Fruit fly (Drosophila melanogaster) whole organism, embryonic: ENCODE results near the gene Mdh1.

Experiments
- Adf1 ChIP-seq: fragments of 200-800 bp; sonication (Bioruptor generic); IDR thresholded peaks from 2 replicates; pipeline ENCODE4 v1.3.6; 2022; ENCODE audit warnings: missing biosample characterization, missing genetic modification characterization
- CG10366 ChIP-seq: fragments of 200-800 bp; sonication (Bioruptor generic); IDR thresholded peaks from 2 replicates; pipeline ENCODE4 v1.3.6; 2022; ENCODE audit warnings: missing biosample characterization, missing genetic modification characterization
- CG14441 ChIP-seq: fragments of 200-800 bp; sonication (Bioruptor generic); IDR thresholded peaks from 2 replicates; pipeline ENCODE4 v1.3.6; 2022; ENCODE audit warnings: missing biosample characterization, missing genetic modification characterization
- CG1602 ChIP-seq: fragments of 200-800 bp; sonication (Bioruptor generic); optimal IDR thresholded peaks from 3 replicates; lab custom pipeline; 2016; ENCODE audit warnings: missing biosample characterization, missing genetic modification characterization
- CG1603 ChIP-seq: fragments of 200-800 bp; sonication (Bioruptor generic); optimal IDR thresholded peaks from 2 replicates; lab custom pipeline; 2019; ENCODE audit warnings: missing biosample characterization, mild to moderate bottlenecking, missing genetic modification characterization, moderate library complexity
- CG16863 ChIP-seq: fragments of 200-800 bp; sonication (Bioruptor generic); optimal IDR thresholded peaks from 3 replicates; lab custom pipeline; 2016; ENCODE audit warnings: missing biosample characterization, missing genetic modification characterization
- CG17568 ChIP-seq: fragments of 200-800 bp; sonication (Bioruptor generic); optimal IDR thresholded peaks from 2 replicates; lab custom pipeline; 2018; ENCODE audit warnings: missing biosample characterization, mild to moderate bottlenecking, missing genetic modification characterization, moderate library complexity
- CG17802 ChIP-seq: fragments of 200-800 bp; sonication (Bioruptor generic); optimal IDR thresholded peaks from 2 replicates; lab custom pipeline; 2018; ENCODE audit warnings: missing biosample characterization, mild to moderate bottlenecking, missing genetic modification characterization, moderate library complexity
- CG1832 ChIP-seq: fragments of 200-800 bp; sonication (Bioruptor generic); optimal IDR thresholded peaks from 2 replicates; lab custom pipeline; 2017; ENCODE audit warnings: missing biosample characterization, mild to moderate bottlenecking, missing genetic modification characterization, inconsistent platforms
- CG18764 ChIP-seq: fragments of 200-800 bp; sonication (Bioruptor generic); optimal IDR thresholded peaks from 3 replicates; lab custom pipeline; 2016; ENCODE audit warnings: missing biosample characterization, missing genetic modification characterization
- CG2889 ChIP-seq: fragments of 200-800 bp; sonication (Bioruptor generic); IDR thresholded peaks from 3 replicates; pipeline ENCODE4 v1.3.6; 2022; ENCODE audit warnings: missing biosample characterization, missing genetic modification characterization
- CG32772 ChIP-seq: fragments of 200-800 bp; sonication (Bioruptor generic); IDR thresholded peaks from 2 replicates; pipeline ENCODE4 v1.3.6; 2022; ENCODE audit warnings: missing biosample characterization, missing genetic modification characterization
- CG3281 ChIP-seq: fragments of 200-800 bp; sonication (Bioruptor generic); optimal IDR thresholded peaks from 3 replicates; lab custom pipeline; 2017; ENCODE audit warnings: missing biosample characterization, mild to moderate bottlenecking, missing genetic modification characterization
- CG34376 ChIP-seq: fragments of 200-800 bp; sonication (Bioruptor generic); optimal IDR thresholded peaks from 2 replicates; lab custom pipeline; 2018; ENCODE audit warnings: missing biosample characterization, mild to moderate bottlenecking, missing genetic modification characterization
- CG4360 ChIP-seq: fragments of 200-800 bp; sonication (Bioruptor generic); IDR thresholded peaks from 2 replicates; pipeline ENCODE4 v1.3.6; 2022; ENCODE audit warnings: missing biosample characterization, missing genetic modification characterization
- CG4617 ChIP-seq: fragments of 200-800 bp; sonication (Bioruptor generic); optimal IDR thresholded peaks from 3 replicates; lab custom pipeline; 2016; ENCODE audit warnings: missing biosample characterization, missing genetic modification characterization, borderline replicate concordance
- CG5953 ChIP-seq: fragments of 200-800 bp; sonication (Bioruptor generic); IDR thresholded peaks from 2 replicates; pipeline ENCODE4 v1.3.6; 2022; ENCODE audit warnings: missing biosample characterization, missing genetic modification characterization
- CG6765 ChIP-seq: fragments of 200-800 bp; sonication (Bioruptor generic); optimal IDR thresholded peaks from 3 replicates; lab custom pipeline; 2017; ENCODE audit warnings: missing biosample characterization, mild to moderate bottlenecking, missing genetic modification characterization
- CG9609 ChIP-seq: fragments of 200-800 bp; sonication (Bioruptor generic); optimal IDR thresholded peaks from 3 replicates; lab custom pipeline; 2016; ENCODE audit warnings: missing biosample characterization, missing genetic modification characterization
- Dbx ChIP-seq: fragments of 200-800 bp; sonication (Bioruptor generic); IDR thresholded peaks from 3 replicates; pipeline ENCODE4 v1.3.6; 2022; ENCODE audit warnings: missing biosample characterization, missing genetic modification characterization
- Dp ChIP-seq: fragments of 200-800 bp; sonication (Bioruptor generic); optimal IDR thresholded peaks from 2 replicates; lab custom pipeline; 2018; ENCODE audit warnings: missing biosample characterization, mild to moderate bottlenecking, missing genetic modification characterization, moderate library complexity
- E2f1 ChIP-seq: fragments of 200-800 bp; sonication (Bioruptor generic); IDR thresholded peaks from 2 replicates; pipeline ENCODE4 v1.3.6; 2022; ENCODE audit warnings: missing biosample characterization, missing genetic modification characterization
- Hey ChIP-seq: fragments of 200-800 bp; sonication (Bioruptor generic); optimal IDR thresholded peaks from 3 replicates; lab custom pipeline; 2018; ENCODE audit warnings: missing biosample characterization, mild to moderate bottlenecking, missing genetic modification characterization
- Hr3 ChIP-seq: fragments of 200-800 bp; sonication (Bioruptor generic); optimal IDR thresholded peaks from 3 replicates; lab custom pipeline; 2016; ENCODE audit warnings: missing biosample characterization, missing genetic modification characterization
- Hr39 ChIP-seq: fragments of >200 bp; optimal IDR thresholded peaks from 2 replicates; lab custom pipeline; 2017
- MBD-R2 ChIP-seq: fragments of 200-800 bp; sonication (Bioruptor generic); IDR thresholded peaks from 2 replicates; pipeline ENCODE4 v1.3.6; 2022; ENCODE audit warnings: missing biosample characterization, missing genetic modification characterization
- Max ChIP-seq: fragments of 200-800 bp; sonication (Bioruptor generic); optimal IDR thresholded peaks from 2 replicates; lab custom pipeline; 2016; ENCODE audit warnings: missing biosample characterization, mild to moderate bottlenecking, missing genetic modification characterization
- Mes4 ChIP-seq: fragments of 200-800 bp; sonication (Bioruptor generic); optimal IDR thresholded peaks from 2 replicates; lab custom pipeline; 2016; ENCODE audit warnings: missing biosample characterization, missing genetic modification characterization
- Ptx1 ChIP-seq: fragments of 200-800 bp; sonication (Bioruptor generic); IDR thresholded peaks from 2 replicates; pipeline ENCODE4 v1.3.6; 2022; ENCODE audit warnings: missing biosample characterization, missing genetic modification characterization
- Side ChIP-seq: fragments of 200-800 bp; sonication (Bioruptor generic); optimal IDR thresholded peaks from 2 replicates; lab custom pipeline; 2016; ENCODE audit warnings: missing biosample characterization, missing genetic modification characterization
- Spps ChIP-seq: fragments of 200-800 bp; sonication (Bioruptor generic); optimal IDR thresholded peaks from 2 replicates; lab custom pipeline; 2018; ENCODE audit warnings: missing biosample characterization, mild to moderate bottlenecking, missing genetic modification characterization
- TFAM ChIP-seq: fragments of 200-800 bp; sonication (Bioruptor generic); optimal IDR thresholded peaks from 2 replicates; lab custom pipeline; 2017; ENCODE audit warnings: missing biosample characterization, missing genetic modification characterization, inconsistent platforms
- Tbp ChIP-seq: fragments of >200 bp; optimal IDR thresholded peaks from 2 replicates; lab custom pipeline; 2018; ENCODE audit warnings: missing biosample characterization, missing genetic modification characterization
- abd-A ChIP-seq: fragments of 200-800 bp; sonication (Bioruptor generic); optimal IDR thresholded peaks from 3 replicates; lab custom pipeline; 2019; ENCODE audit warnings: missing biosample characterization, mild to moderate bottlenecking, missing genetic modification characterization, moderate library complexity
- al ChIP-seq: fragments of 200-800 bp; sonication (Bioruptor generic); IDR thresholded peaks from 2 replicates; pipeline ENCODE4 v1.3.6; 2022; ENCODE audit warnings: missing biosample characterization, missing genetic modification characterization
- fru ChIP-seq: fragments of >200 bp; optimal IDR thresholded peaks from 2 replicates; lab custom pipeline; 2017
- gcm ChIP-seq: fragments of 200-800 bp; sonication (Bioruptor generic); optimal IDR thresholded peaks from 2 replicates; lab custom pipeline; 2019; ENCODE audit warnings: missing biosample characterization, mild to moderate bottlenecking, missing genetic modification characterization, moderate library complexity
- gro ChIP-seq: fragments of 200-800 bp; sonication (Bioruptor generic); optimal IDR thresholded peaks from 2 replicates; lab custom pipeline; 2016; ENCODE audit warnings: missing biosample characterization, missing genetic modification characterization
- gsb ChIP-seq: fragments of 200-800 bp; sonication (Bioruptor generic); IDR thresholded peaks from 2 replicates; pipeline ENCODE4 v1.3.6; 2022; ENCODE audit warnings: missing biosample characterization, missing genetic modification characterization
- hth ChIP-seq: fragments of >200 bp; optimal IDR thresholded peaks from 2 replicates; lab custom pipeline; 2017; ENCODE audit warnings: inconsistent platforms
- kay ChIP-seq: fragments of 200-800 bp; sonication (Bioruptor generic); optimal IDR thresholded peaks from 2 replicates; lab custom pipeline; 2016; ENCODE audit warnings: missing biosample characterization, missing genetic modification characterization
- odd ChIP-seq: fragments of 200-800 bp; sonication (Bioruptor generic); optimal IDR thresholded peaks from 2 replicates; lab custom pipeline; 2017; ENCODE audit warnings: missing biosample characterization, mild to moderate bottlenecking, missing genetic modification characterization
- peb ChIP-seq: fragments of 200-800 bp; sonication (Bioruptor generic); IDR thresholded peaks from 2 replicates; pipeline ENCODE4 v1.3.6; 2022; ENCODE audit warnings: missing biosample characterization, missing genetic modification characterization
- pho ChIP-seq: fragments of 200-800 bp; sonication (Bioruptor generic); optimal IDR thresholded peaks from 2 replicates; lab custom pipeline; 2016; ENCODE audit warnings: missing biosample characterization, missing genetic modification characterization
- slbo ChIP-seq: fragments of 200-800 bp; sonication (Bioruptor generic); IDR thresholded peaks from 2 replicates; pipeline ENCODE4 v1.3.6; 2022; ENCODE audit warnings: missing biosample characterization, missing genetic modification characterization
- tll ChIP-seq, 2 experiments: fragments of 200-800 bp in 1 of 2; fragments of >200 bp in 1 of 2; sonication (Bioruptor generic) in 1 of 2; optimal IDR thresholded peaks; 2 replicates each; lab custom pipeline; 2017 to 2019; ENCODE audit warnings: missing biosample characterization in 2 of 2, missing genetic modification characterization in 2 of 2, mild to moderate bottlenecking in 1 of 2, moderate library complexity in 1 of 2
- tna ChIP-seq: fragments of 200-800 bp; sonication (Bioruptor generic); IDR thresholded peaks from 2 replicates; pipeline ENCODE4 v1.3.6; 2022; ENCODE audit warnings: missing biosample characterization, missing genetic modification characterization; ENCODE audit not compliant: partially characterized antibody
- unc-4 ChIP-seq: fragments of 200-800 bp; sonication (Bioruptor generic); IDR thresholded peaks from 2 replicates; pipeline ENCODE4 v1.3.6; 2022; ENCODE audit warnings: missing biosample characterization, missing genetic modification characterization; ENCODE audit not compliant: partially characterized antibody
- vnd ChIP-seq: fragments of 200-800 bp; sonication (Bioruptor generic); IDR thresholded peaks from 3 replicates; pipeline ENCODE4 v1.3.6; 2022; ENCODE audit warnings: missing biosample characterization, missing genetic modification characterization; ENCODE audit not compliant: partially characterized antibody
- zf30C ChIP-seq: fragments of 200-800 bp; sonication (Bioruptor generic); optimal IDR thresholded peaks from 3 replicates; lab custom pipeline; 2018; ENCODE audit warnings: missing biosample characterization, mild to moderate bottlenecking, missing genetic modification characterization

Mdh1 gene

DNA sequence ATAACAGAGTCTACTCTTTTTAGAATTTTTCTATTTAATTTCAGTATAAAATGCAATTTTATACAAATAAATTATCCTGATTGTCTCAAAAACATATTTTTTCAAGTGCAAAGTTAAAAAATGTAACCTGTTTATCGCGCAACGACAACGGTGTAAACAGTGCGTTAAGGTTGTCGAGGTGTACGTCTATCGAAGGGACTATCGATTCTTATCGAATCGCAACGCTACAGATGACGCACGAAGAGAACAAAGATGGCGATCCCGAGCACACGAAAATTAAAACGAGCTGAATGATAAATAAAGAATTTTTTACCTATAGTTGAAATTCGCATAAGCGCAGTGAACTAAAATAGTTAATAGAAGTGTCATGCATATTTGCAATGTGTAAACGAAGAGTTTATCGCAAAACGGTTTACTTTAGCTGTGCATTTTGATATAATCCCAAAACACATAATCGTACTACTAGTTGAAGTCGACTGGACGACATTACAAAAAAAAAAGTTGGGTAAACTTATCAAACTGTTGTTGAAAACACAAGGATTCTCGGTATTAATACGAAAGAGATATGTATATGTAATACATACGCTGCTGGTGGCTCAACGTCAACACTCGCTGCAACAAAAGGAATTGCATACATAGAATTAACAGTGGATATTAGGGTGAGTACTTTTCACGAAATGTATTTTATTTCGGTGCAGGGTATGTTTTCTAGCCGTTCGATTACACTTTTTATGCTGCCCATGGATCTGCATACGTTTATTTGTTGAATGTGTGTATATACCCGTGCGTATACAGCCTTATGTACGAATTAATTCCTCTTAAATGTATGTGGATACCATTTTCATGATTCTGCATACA lies 8.0 kb downstream of the Mdh1 start, which contains the start of gene da (continued):
- TF ChIP-seq hth (no peak), pho (GFP tag; lab: Kevin White, UChicago) (peak; percentile 73), gsb (no peak), CG34376 (GFP tag; lab: Kevin White, UChicago) (peak; percentile 16), Max (GFP tag; lab: Kevin White, UChicago) (peak; percentile 5), MBD-R2 (GFP tag; lab: Robert Waterston, UW) (peak; percentile 61), CG10366 (GFP tag; lab: Robert Waterston, UW) (peak; percentile 63; the same call in 1 of the 2 replicates), CG5953 (GFP tag; lab: Robert Waterston, UW) (no peak), CG9609 (GFP tag; lab: Kevin White, UChicago) (peak; percentile 56), gro (GFP tag; lab: Kevin White, UChicago) (peak; percentile 61), zf30C (no peak), Hey (no peak), peb (GFP tag; lab: Robert Waterston, UW) (peak; percentile 31; the same call in 1 of the 2 replicates), CG17802 (tag; lab: Kevin White, UChicago) (peak; percentile 95), CG1602 (peak; percentile 36), Mes4 (GFP tag; lab: Kevin White, UChicago) (peak; percentile 30), tll (GFP tag; optimal IDR thresholded peaks at IDR 0.05; lab: Kevin White, UChicago) (peak in 1 of 2 experiments; percentile 12), Side (GFP tag; lab: Kevin White, UChicago) (peak; percentile 38), CG6765 (peak; percentile 25), abd-A (tag; lab: Kevin White, UChicago) (no peak), Adf1 (GFP tag; lab: Robert Waterston, UW) (no peak), CG16863 (GFP tag; lab: Kevin White, UChicago) (peak; percentile 57), Spps (tag; lab: Kevin White, UChicago) (peak; percentile 23), Hr39 (lab: Kevin White, UChicago) (no peak), CG18764 (peak; percentile 33), CG1832 (no peak), TFAM (GFP tag; lab: Kevin White, UChicago) (no peak), al (GFP tag; lab: Robert Waterston, UW) (peak; percentile 45), Dp (GFP tag; lab: Kevin White, UChicago) (peak; percentile 14), slbo (GFP tag; lab: Robert Waterston, UW) (peak; percentile 74), CG14441 (GFP tag; lab: Robert Waterston, UW) (peak; percentile 59), CG3281 (GFP tag; lab: Kevin White, UChicago) (peak; percentile 10), CG17568 (peak; percentile 24), CG32772 (GFP tag; lab: Robert Waterston, UW) (no peak; the same call in 1 of the 2 replicates), CG4360 (no peak), kay (GFP tag; lab: Kevin White, UChicago) (peak; percentile 95), CG4617 (GFP tag; lab: Kevin White, UChicago) (peak; percentile 49), gcm (GFP tag; lab: Kevin White, UChicago) (no peak), Ptx1 (GFP tag; lab: Robert Waterston, UW) (peak; percentile 54), CG1603 (tag; lab: Kevin White, UChicago) (peak; percentile 97), CG2889 (GFP tag; lab: Robert Waterston, UW) (no peak), E2f1 (GFP tag; lab: Robert Waterston, UW) (peak; percentile 50; the same call in 1 of the 2 replicates), tna (GFP tag; lab: Robert Waterston, UW) (peak; percentile 13; the same call in 1 of the 2 replicates), fru (lab: Kevin White, UChicago) (no peak), Tbp (GFP tag; lab: Kevin White, UChicago) (no peak), Hr3 (GFP tag; lab: Kevin White, UChicago) (peak; percentile 61), Dbx (0 out of 3 replicates have a peak, but pooled peaks have one; percentile 15), vnd (GFP tag; lab: Robert Waterston, UW) (no peak; the same call in 2 of the 3 replicates), unc-4 (peak; percentile 54; the same call in 1 of the 2 replicates), odd (GFP tag; lab: Kevin White, UChicago) (peak; percentile 23)
